Worm (Caenorhabditis elegans) whole organism, late embryonic: ENCODE data around the gene fbxa-224.

ENCODE experiments used
- K09A11.1 ChIP-seq: sonication (generic microtip); optimal IDR thresholded peaks from 2 replicates; lab custom pipeline; 2017; ENCODE audit warnings: antibody characterized with exemption, mild to moderate bottlenecking, missing genetic modification characterization, missing compliant biosample characterization; ENCODE audit not compliant: insufficient read depth
- ama-1 ChIP-seq: fragments of 150-350 bp; optimal IDR thresholded peaks from 2 replicates; lab custom pipeline; 2014
- ceh-34 ChIP-seq: sonication (generic microtip); optimal IDR thresholded peaks from 2 replicates; lab custom pipeline; 2016; ENCODE audit warnings: mild to moderate bottlenecking, missing genetic modification characterization, missing compliant biosample characterization
- ceh-9 ChIP-seq: sonication (generic microtip); optimal IDR thresholded peaks from 2 replicates; lab custom pipeline; 2016; ENCODE audit warnings: mild to moderate bottlenecking, missing genetic modification characterization, inconsistent platforms, missing compliant biosample characterization
- fkh-10 ChIP-seq: fragments of 150-350 bp; optimal IDR thresholded peaks from 2 replicates; lab custom pipeline; 2014; ENCODE audit warnings: missing biosample characterization, missing genetic modification reagents, missing genetic modification characterization
- hlh-30 ChIP-seq: sonication (generic microtip); optimal IDR thresholded peaks from 2 replicates; lab custom pipeline; 2017; ENCODE audit warnings: antibody characterized with exemption, missing genetic modification characterization, missing compliant biosample characterization; ENCODE audit not compliant: insufficient read depth
- mec-3 ChIP-seq: sonication (generic microtip); optimal IDR thresholded peaks from 2 replicates; lab custom pipeline; 2016; ENCODE audit warnings: borderline replicate concordance, missing genetic modification characterization, missing compliant biosample characterization
- nhr-11 ChIP-seq: fragments of 150-350 bp; optimal IDR thresholded peaks from 2 replicates; lab custom pipeline; 2014; ENCODE audit warnings: missing biosample characterization, missing genetic modification characterization
- odd-2 ChIP-seq: sonication (generic microtip); optimal IDR thresholded peaks from 2 replicates; lab custom pipeline; 2017; ENCODE audit warnings: antibody characterized with exemption, mild to moderate bottlenecking, missing genetic modification characterization, missing compliant biosample characterization
- ref-2 ChIP-seq: sonication (generic microtip); optimal IDR thresholded peaks from 2 replicates; lab custom pipeline; 2016; ENCODE audit warnings: missing genetic modification characterization, missing compliant biosample characterization
- sox-4 ChIP-seq: sonication (generic microtip); optimal IDR thresholded peaks from 2 replicates; lab custom pipeline; 2017; ENCODE audit warnings: mild to moderate bottlenecking, missing genetic modification characterization, inconsistent platforms, missing compliant biosample characterization
- tbx-2 ChIP-seq: sonication (generic microtip); optimal IDR thresholded peaks from 2 replicates; lab custom pipeline; 2016; ENCODE audit warnings: missing genetic modification characterization, missing compliant biosample characterization
- tbx-7 ChIP-seq: sonication (generic microtip); optimal IDR thresholded peaks from 2 replicates; lab custom pipeline; 2016; ENCODE audit warnings: missing genotype, missing genetic modification characterization, missing compliant biosample characterization

ce11 chrII:7544782-7545181, 3.2 kb downstream of the fbxa-224 start:
- TF ChIP-seq fkh-10 (GFP tag; lab: Kevin White, UChicago): no peak
- no peak for TF ChIP-seq ama-1 (lab: Kevin White, UChicago)
- no peak for TF ChIP-seq mec-3 (tag; lab: Kevin White, UChicago)
- no peak for TF ChIP-seq tbx-2 (tag; lab: Kevin White, UChicago)
- no peak for TF ChIP-seq K09A11.1 (tag; lab: Kevin White, UChicago)
- TF ChIP-seq hlh-30 (tag; lab: Kevin White, UChicago): no peak
- TF ChIP-seq odd-2 (tag; lab: Kevin White, UChicago): no peak
- no peak for TF ChIP-seq ref-2
- no peak for TF ChIP-seq ceh-9 (tag; lab: Kevin White, UChicago)
- no peak for TF ChIP-seq sox-4 (tag; lab: Kevin White, UChicago)
- TF ChIP-seq ceh-34 (tag; lab: Kevin White, UChicago): no peak
- no peak for TF ChIP-seq nhr-11 (tag; lab: Kevin White, UChicago)
- no peak for TF ChIP-seq tbx-7 (tag; lab: Kevin White, UChicago)
